Worm (Caenorhabditis elegans): ENCODE results near the gene K08H2.2.

ce11 chrX:13220609-13221008 lies 14.2 kb downstream of the K08H2.2 start:
- TF ChIP-seq ama-1 (optimal IDR thresholded peaks at IDR 0.05), result no peak
- no peak for TF ChIP-seq nhr-237 (tag; optimal IDR thresholded peaks at IDR 0.05)
- no peak for TF ChIP-seq zag-1 (tag; optimal IDR thresholded peaks at IDR 0.05)
- TF ChIP-seq unc-55 (GFP tag; optimal IDR thresholded peaks at IDR 0.05), result no peak
- TF ChIP-seq lsy-2 (tag; optimal IDR thresholded peaks at IDR 0.05), result no peak
- TF ChIP-seq egl-27 (tag; optimal IDR thresholded peaks at IDR 0.05), result no peak
- TF ChIP-seq lin-11 (tag; optimal IDR thresholded peaks at IDR 0.05), result no peak
- no peak for TF ChIP-seq unc-39 (tag; optimal IDR thresholded peaks at IDR 0.05)

Measured in whole organism, L2 larva.